Worm (Caenorhabditis elegans) whole organism, L4/young adult: ENCODE results near the gene srd-11.

Source experiments
- W03F9.2 ChIP-seq: fragments of 150-350 bp; optimal IDR thresholded peaks from 2 replicates; lab custom pipeline; 2014; ENCODE audit warnings: missing biosample characterization, missing genetic modification characterization
- dao-5 ChIP-seq: sonication (generic microtip); optimal IDR thresholded peaks from 2 replicates; lab custom pipeline; 2016; ENCODE audit warnings: missing genotype, missing genetic modification characterization, moderate library complexity, missing compliant biosample characterization
- him-1 ChIP-seq: sonication (generic microtip); optimal IDR thresholded peaks from 2 replicates; lab custom pipeline; 2016; ENCODE audit warnings: missing genotype, missing genetic modification reagents, missing genetic modification characterization, missing compliant biosample characterization

DNA sequence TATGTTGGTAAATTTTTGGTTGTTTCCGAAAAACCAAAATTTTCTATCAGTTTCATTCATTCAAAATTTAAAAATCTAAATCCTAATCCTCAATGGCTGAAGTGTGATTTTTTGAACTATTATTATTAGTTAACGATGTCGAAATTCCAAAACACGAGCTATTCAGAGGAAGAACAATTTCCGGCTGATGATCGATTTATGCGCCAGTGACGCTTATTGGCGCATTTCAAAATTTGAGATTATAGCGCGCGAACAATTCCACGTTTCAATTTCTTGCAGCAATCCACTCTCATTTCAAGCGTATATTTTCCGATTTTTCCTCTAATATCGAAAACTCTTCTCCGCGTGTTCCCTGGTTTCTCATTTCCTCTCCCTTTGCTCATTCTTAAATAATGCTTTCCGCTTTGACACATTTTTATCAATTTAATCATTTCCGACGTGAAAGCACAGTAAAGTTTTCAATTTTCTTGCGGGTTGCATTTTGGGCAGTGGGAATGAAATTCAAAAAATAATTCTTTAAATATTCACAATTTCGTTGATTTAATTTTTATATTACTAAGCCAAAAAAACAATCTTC lies 44.8 kb upstream of the srd-11 start:
- TF ChIP-seq him-1 (tag; lab: Kevin White, UChicago) (no peak), dao-5 (tag; lab: Kevin White, UChicago) (no peak), W03F9.2 (tag; lab: Kevin White, UChicago) (no peak)
